Fruit fly (Drosophila melanogaster) whole organism, embryonic: ENCODE results near the gene fit.

ENCODE experiments used
- CG31365 ChIP-seq: fragments of 200-800 bp; sonication (Bioruptor generic); optimal IDR thresholded peaks from 2 replicates; lab custom pipeline; 2018; ENCODE audit warnings: missing biosample characterization, mild to moderate bottlenecking, missing genetic modification characterization
- CG32532 ChIP-seq: fragments of 200-800 bp; sonication (Bioruptor generic); IDR thresholded peaks from 2 replicates; pipeline ENCODE4 v1.3.6; 2022; ENCODE audit warnings: missing biosample characterization, missing genetic modification characterization
- fd64A ChIP-seq: fragments of 200-800 bp; sonication (Bioruptor generic); optimal IDR thresholded peaks from 3 replicates; lab custom pipeline; 2018; ENCODE audit warnings: missing biosample characterization, mild to moderate bottlenecking, missing genetic modification characterization
- gcm2 ChIP-seq: fragments of 200-800 bp; sonication (Bioruptor generic); optimal IDR thresholded peaks from 2 replicates; lab custom pipeline; 2016; ENCODE audit warnings: missing biosample characterization, missing genetic modification characterization

DNA sequence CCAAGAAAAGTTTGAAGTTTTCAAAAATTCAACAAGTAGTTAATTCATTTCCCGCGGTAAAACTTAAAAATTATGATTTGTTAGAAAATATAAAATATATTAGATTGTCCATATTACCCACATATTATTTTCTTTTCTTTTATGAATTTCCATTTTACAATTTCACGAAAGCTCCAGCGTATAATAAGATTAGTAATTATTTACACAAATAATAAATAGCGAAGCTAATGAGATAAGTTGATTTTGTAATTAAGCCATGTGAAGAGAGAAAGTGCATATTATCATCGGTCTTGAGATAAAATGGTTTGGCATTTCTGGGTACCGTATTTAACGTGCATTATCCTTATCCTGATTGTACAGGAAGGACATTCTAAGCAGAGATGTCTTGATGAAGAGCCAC, 27.3 kb upstream of the fit start, which contains the start of gene Qsox3:
- TF ChIP-seq fd64A (GFP tag; lab: Kevin White, UChicago), result no peak
- no peak for TF ChIP-seq CG32532 (GFP tag; lab: Robert Waterston, UW)
- no peak for TF ChIP-seq gcm2 (GFP tag; lab: Kevin White, UChicago)
- no peak for TF ChIP-seq CG31365
